Fruit fly (Drosophila melanogaster) whole organism, embryonic: Measurements from ENCODE around the gene CG12147.

Experiments
- Aef1 ChIP-seq: fragments of 200-800 bp; sonication (Bioruptor generic); IDR thresholded peaks from 3 replicates; pipeline ENCODE4 v1.3.6; 2022; ENCODE audit warnings: missing biosample characterization, missing genetic modification characterization
- BEAF-32 ChIP-seq: fragments of 200-800 bp; sonication (Bioruptor generic); optimal IDR thresholded peaks from 3 replicates; lab custom pipeline; 2017; ENCODE audit warnings: missing biosample characterization, missing genetic modification characterization, mild to moderate bottlenecking, moderate library complexity, missing genetic modification reagents
- CG10267 ChIP-seq: fragments of 200-800 bp; sonication (Bioruptor generic); optimal IDR thresholded peaks from 2 replicates; lab custom pipeline; 2018; ENCODE audit warnings: missing biosample characterization, mild to moderate bottlenecking, missing genetic modification characterization, moderate library complexity
- CG10431 ChIP-seq: fragments of 200-800 bp; sonication (Bioruptor generic); optimal IDR thresholded peaks from 3 replicates; lab custom pipeline; 2018; ENCODE audit warnings: missing biosample characterization, mild to moderate bottlenecking, missing genetic modification characterization
- CG11093 ChIP-seq: fragments of 200-800 bp; sonication (Bioruptor generic); IDR thresholded peaks from 3 replicates; pipeline ENCODE4 v1.3.6; 2022; ENCODE audit warnings: missing biosample characterization, missing genetic modification characterization
- CG12104 ChIP-seq: fragments of 200-800 bp; sonication (Bioruptor generic); optimal IDR thresholded peaks from 3 replicates; lab custom pipeline; 2016; ENCODE audit warnings: missing biosample characterization, missing genetic modification characterization
- CG15011 ChIP-seq: fragments of 200-800 bp; sonication (Bioruptor generic); optimal IDR thresholded peaks from 3 replicates; lab custom pipeline; 2018; ENCODE audit warnings: missing biosample characterization, mild to moderate bottlenecking, missing genetic modification characterization
- CG17186 ChIP-seq: fragments of 200-800 bp; sonication (Bioruptor generic); optimal IDR thresholded peaks from 3 replicates; lab custom pipeline; 2017; ENCODE audit warnings: missing biosample characterization, missing genetic modification reagents, missing genetic modification characterization
- CG18599 ChIP-seq: fragments of 200-800 bp; sonication (Bioruptor generic); optimal IDR thresholded peaks from 3 replicates; lab custom pipeline; 2017; ENCODE audit warnings: missing biosample characterization, missing genetic modification characterization, mild to moderate bottlenecking, moderate library complexity, missing genetic modification reagents
- CG2120 ChIP-seq: fragments of 200-800 bp; sonication (Bioruptor generic); optimal IDR thresholded peaks from 3 replicates; lab custom pipeline; 2016; ENCODE audit warnings: missing biosample characterization, missing genetic modification characterization
- CG2712 ChIP-seq: fragments of 200-800 bp; optimal IDR thresholded peaks from 3 replicates; lab custom pipeline; 2019; ENCODE audit warnings: missing biosample characterization, mild to moderate bottlenecking, missing genetic modification characterization, moderate library complexity
- CG2875 ChIP-seq: fragments of 200-800 bp; sonication (Bioruptor generic); optimal IDR thresholded peaks from 2 replicates; lab custom pipeline; 2017; ENCODE audit warnings: missing biosample characterization, mild to moderate bottlenecking, missing genetic modification characterization, missing genetic modification reagents
- CG30431 ChIP-seq: fragments of 200-800 bp; sonication (Bioruptor generic); optimal IDR thresholded peaks from 2 replicates; lab custom pipeline; 2017; ENCODE audit warnings: missing biosample characterization, missing genetic modification characterization
- CG3281 ChIP-seq: fragments of 200-800 bp; sonication (Bioruptor generic); optimal IDR thresholded peaks from 3 replicates; lab custom pipeline; 2017; ENCODE audit warnings: missing biosample characterization, mild to moderate bottlenecking, missing genetic modification characterization
- CG3726 ChIP-seq: fragments of 200-800 bp; sonication (Bioruptor generic); IDR thresholded peaks from 3 replicates; pipeline ENCODE4, ENCODE4 v1.3.6; 2022; ENCODE audit warnings: missing biosample characterization, missing genetic modification characterization
- CG42726 ChIP-seq: fragments of 200-800 bp; sonication (Bioruptor generic); IDR thresholded peaks from 2 replicates; pipeline ENCODE4 v1.3.6; 2022; ENCODE audit warnings: missing biosample characterization, missing genetic modification characterization; ENCODE audit not compliant: partially characterized antibody
- CG6654 ChIP-seq: fragments of 200-800 bp; sonication (Bioruptor generic); optimal IDR thresholded peaks from 2 replicates; lab custom pipeline; 2017; ENCODE audit warnings: missing biosample characterization, mild to moderate bottlenecking, missing genetic modification characterization
- CG6683 ChIP-seq: fragments of 200-800 bp; sonication (Bioruptor generic); optimal IDR thresholded peaks from 2 replicates; lab custom pipeline; 2017; ENCODE audit warnings: missing biosample characterization, mild to moderate bottlenecking, missing genetic modification characterization, missing genetic modification reagents
- CG7357 ChIP-seq: fragments of 200-800 bp; sonication (Bioruptor generic); IDR thresholded peaks from 3 replicates; pipeline ENCODE4 v1.3.6; 2022; ENCODE audit warnings: missing biosample characterization, missing genetic modification characterization
- CG7786 ChIP-seq: fragments of 200-800 bp; sonication (Bioruptor generic); optimal IDR thresholded peaks from 2 replicates; lab custom pipeline; 2016; ENCODE audit warnings: missing biosample characterization, missing genetic modification characterization
- CG9797 ChIP-seq: fragments of 200-800 bp; sonication (Bioruptor generic); optimal IDR thresholded peaks from 3 replicates; lab custom pipeline; 2018; ENCODE audit warnings: missing biosample characterization, mild to moderate bottlenecking, missing genetic modification characterization
- CG9876 ChIP-seq: fragments of 200-800 bp; sonication (Bioruptor generic); optimal IDR thresholded peaks from 2 replicates; lab custom pipeline; 2016; ENCODE audit warnings: missing biosample characterization, missing genetic modification characterization
- CHES-1-like ChIP-seq: fragments of 200-800 bp; sonication (Bioruptor generic); optimal IDR thresholded peaks from 2 replicates; lab custom pipeline; 2016; ENCODE audit warnings: missing biosample characterization, missing genetic modification characterization
- CoRest ChIP-seq: fragments of 200-800 bp; sonication (Bioruptor generic); optimal IDR thresholded peaks from 3 replicates; lab custom pipeline; 2018; ENCODE audit warnings: missing biosample characterization, mild to moderate bottlenecking, missing genetic modification characterization, moderate library complexity
- Dll ChIP-seq: fragments of 200-800 bp; sonication (Bioruptor generic); IDR thresholded peaks from 4 replicates; pipeline ENCODE4 v1.3.6; 2022; ENCODE audit warnings: missing biosample characterization, missing genetic modification characterization; ENCODE audit not compliant: partially characterized antibody
- Dp ChIP-seq: fragments of 200-800 bp; sonication (Bioruptor generic); optimal IDR thresholded peaks from 2 replicates; lab custom pipeline; 2018; ENCODE audit warnings: missing biosample characterization, mild to moderate bottlenecking, missing genetic modification characterization, moderate library complexity
- Elba2 ChIP-seq: fragments of 200-800 bp; sonication (Bioruptor generic); optimal IDR thresholded peaks from 3 replicates; lab custom pipeline; 2016; ENCODE audit warnings: missing biosample characterization, missing genetic modification characterization
- HmgD ChIP-seq: fragments of 200-800 bp; sonication (Bioruptor generic); optimal IDR thresholded peaks from 3 replicates; lab custom pipeline; 2016; ENCODE audit warnings: missing biosample characterization, missing genetic modification characterization
- Lhr ChIP-seq: fragments of 200-800 bp; sonication (Bioruptor generic); optimal IDR thresholded peaks from 3 replicates; lab custom pipeline; 2017; ENCODE audit warnings: mild to moderate bottlenecking, missing biosample characterization, missing genetic modification reagents, missing genetic modification characterization
- NfI ChIP-seq: fragments of 200-800 bp; sonication (Bioruptor generic); optimal IDR thresholded peaks from 3 replicates; lab custom pipeline; 2018; ENCODE audit warnings: missing biosample characterization, mild to moderate bottlenecking, missing genetic modification characterization, moderate library complexity
- Oaz ChIP-seq: fragments of 200-800 bp; sonication (Bioruptor generic); IDR thresholded peaks from 2 replicates; pipeline ENCODE4 v1.3.6; 2022; ENCODE audit warnings: missing biosample characterization, missing genetic modification characterization
- Oli ChIP-seq: fragments of 200-800 bp; sonication (Bioruptor generic); optimal IDR thresholded peaks from 2 replicates; lab custom pipeline; 2018; ENCODE audit warnings: missing biosample characterization, mild to moderate bottlenecking, missing genetic modification characterization, moderate library complexity
- Optix ChIP-seq: fragments of 200-800 bp; sonication (Bioruptor generic); IDR thresholded peaks from 3 replicates; pipeline ENCODE4 v1.3.6; 2022; ENCODE audit warnings: missing biosample characterization, missing genetic modification characterization
- Scr ChIP-seq: fragments of 200-800 bp; sonication (Bioruptor generic); IDR thresholded peaks from 2 replicates; pipeline ENCODE4 v1.3.6; 2022; ENCODE audit warnings: missing biosample characterization, missing genetic modification characterization; ENCODE audit not compliant: partially characterized antibody
- ab ChIP-seq: fragments of 200-800 bp; sonication (Bioruptor generic); optimal IDR thresholded peaks from 2 replicates; lab custom pipeline; 2016; ENCODE audit warnings: missing biosample characterization, missing genetic modification characterization
- disco-r ChIP-seq: fragments of 200-800 bp; sonication (Bioruptor generic); optimal IDR thresholded peaks from 2 replicates; lab custom pipeline; 2016; ENCODE audit warnings: missing biosample characterization, missing genetic modification characterization
- dpn ChIP-seq, 2 experiments: fragments of 200-800 bp; sonication (Bioruptor generic); optimal IDR thresholded peaks; 3 replicates each; lab custom pipeline; 2016; ENCODE audit warnings: missing biosample characterization in 2 of 2, missing genetic modification characterization in 2 of 2
- gem ChIP-seq: fragments of 200-800 bp; sonication (Bioruptor generic); optimal IDR thresholded peaks from 2 replicates; lab custom pipeline; 2019; ENCODE audit warnings: missing biosample characterization, mild to moderate bottlenecking, missing genetic modification characterization, moderate library complexity
- gro ChIP-seq: fragments of 200-800 bp; sonication (Bioruptor generic); optimal IDR thresholded peaks from 2 replicates; lab custom pipeline; 2016; ENCODE audit warnings: missing biosample characterization, missing genetic modification characterization
- hbn ChIP-seq: fragments of 200-800 bp; sonication (Bioruptor generic); IDR thresholded peaks from 2 replicates; pipeline ENCODE4 v1.3.6; 2022; ENCODE audit warnings: missing biosample characterization, missing genetic modification characterization; ENCODE audit not compliant: partially characterized antibody
- her ChIP-seq: fragments of 200-800 bp; sonication (Bioruptor generic); optimal IDR thresholded peaks from 2 replicates; lab custom pipeline; 2016; ENCODE audit warnings: missing biosample characterization, missing genetic modification characterization
- kni ChIP-seq: fragments of 200-800 bp; sonication (Bioruptor generic); optimal IDR thresholded peaks from 3 replicates; lab custom pipeline; 2017; ENCODE audit warnings: mild to moderate bottlenecking, missing biosample characterization, missing genetic modification reagents, missing genetic modification characterization
- mirr ChIP-seq: fragments of 200-800 bp; sonication (Bioruptor generic); optimal IDR thresholded peaks from 3 replicates; lab custom pipeline; 2018; ENCODE audit warnings: missing biosample characterization, mild to moderate bottlenecking, missing genetic modification characterization
- nerfin-1 ChIP-seq: fragments of 200-800 bp; sonication (Bioruptor generic); optimal IDR thresholded peaks from 3 replicates; lab custom pipeline; 2019; ENCODE audit warnings: missing biosample characterization, mild to moderate bottlenecking, missing genetic modification characterization, moderate library complexity
- otp ChIP-seq: fragments of 200-800 bp; sonication (Bioruptor generic); IDR thresholded peaks from 3 replicates; pipeline ENCODE4, ENCODE4 v1.3.6; 2022; ENCODE audit warnings: missing biosample characterization, missing genetic modification characterization
- pum ChIP-seq: fragments of 200-800 bp; sonication (Bioruptor generic); optimal IDR thresholded peaks from 2 replicates; lab custom pipeline; 2016; ENCODE audit warnings: missing biosample characterization, missing genetic modification characterization
- repo ChIP-seq: fragments of 200-800 bp; sonication (Bioruptor generic); optimal IDR thresholded peaks from 2 replicates; lab custom pipeline; 2016; ENCODE audit warnings: missing biosample characterization, missing genetic modification characterization
- slbo ChIP-seq: fragments of 200-800 bp; sonication (Bioruptor generic); IDR thresholded peaks from 2 replicates; pipeline ENCODE4 v1.3.6; 2022; ENCODE audit warnings: missing biosample characterization, missing genetic modification characterization
- wor ChIP-seq: fragments of 200-800 bp; sonication (Bioruptor generic); IDR thresholded peaks from 2 replicates; pipeline ENCODE4 v1.3.6; 2022; ENCODE audit warnings: missing biosample characterization, missing genetic modification characterization

CG12147 gene

DNA sequence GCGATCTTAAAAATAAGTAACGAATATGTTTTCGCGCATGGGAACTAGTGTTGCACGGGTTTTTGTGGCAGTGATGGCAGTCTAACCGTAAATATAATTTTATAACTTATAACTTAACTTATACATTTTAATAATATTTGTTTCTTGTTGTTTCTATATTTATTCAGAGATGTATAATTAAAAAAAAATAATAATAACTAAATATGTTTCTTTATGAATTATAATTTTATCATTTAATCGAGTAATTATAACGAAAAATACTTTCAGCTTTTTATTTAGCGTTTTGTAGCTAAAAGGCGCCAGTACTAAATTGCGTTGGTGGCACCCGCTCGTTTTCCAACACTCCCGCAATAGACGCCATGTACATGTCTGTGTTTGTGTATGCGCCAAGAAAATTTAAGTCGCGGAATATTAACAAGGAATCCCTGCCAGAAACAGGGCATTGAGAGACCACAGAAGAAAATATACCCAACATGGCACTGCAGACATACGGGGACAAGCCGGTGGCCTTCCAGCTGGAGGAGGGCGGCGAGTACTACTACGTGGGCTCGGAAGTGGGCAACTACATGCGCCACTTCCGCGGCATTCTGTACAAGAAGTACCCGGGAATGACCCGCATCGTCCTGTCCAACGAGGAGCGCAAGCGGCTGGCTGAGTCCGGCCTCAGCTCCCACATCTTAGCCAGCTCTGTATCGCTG is 43.7 kb upstream of the CG12147 start, which contains the start of the genes mRpL44 and Snr1 (continued):
- peak; percentile 60 for TF ChIP-seq NfI (GFP tag; lab: Kevin White, UChicago)
- no peak for TF ChIP-seq Scr (GFP tag; lab: Robert Waterston, UW)
- TF ChIP-seq CG9876, result no peak
- no peak for TF ChIP-seq pum (GFP tag; lab: Kevin White, UChicago)
- no peak for TF ChIP-seq Optix
- no peak for TF ChIP-seq mirr
- TF ChIP-seq gro (GFP tag; lab: Kevin White, UChicago), result no peak
- no peak for TF ChIP-seq Elba2 (GFP tag; lab: Kevin White, UChicago)
- TF ChIP-seq CG6683 (GFP tag; lab: Kevin White, UChicago), result peak; percentile 33
- peak; percentile 33 for TF ChIP-seq CHES-1-like
- peak; percentile 70 for TF ChIP-seq nerfin-1 (tag; lab: Kevin White, UChicago)
- TF ChIP-seq CG42726 (GFP tag; lab: Robert Waterston, UW), result no peak; the same call in 1 of the 2 replicates
- TF ChIP-seq CG17186 (GFP tag; lab: Kevin White, UChicago), result peak; percentile 91
- no peak for TF ChIP-seq Dp (GFP tag; lab: Kevin White, UChicago)
- TF ChIP-seq Lhr, result no peak
- no peak for TF ChIP-seq disco-r (GFP tag; lab: Kevin White, UChicago)
- no peak for TF ChIP-seq otp (GFP tag; lab: Robert Waterston, UW)
- TF ChIP-seq gem (tag; lab: Kevin White, UChicago), result no peak
- no peak for TF ChIP-seq CG7357 (GFP tag; lab: Robert Waterston, UW)
- peak; percentile 46; the same call in 1 of the 4 replicates for TF ChIP-seq Dll (GFP tag; lab: Robert Waterston, UW)
- TF ChIP-seq BEAF-32 (GFP tag; lab: Kevin White, UChicago), result peak; percentile 22
- peak; percentile 42 for TF ChIP-seq CG12104 (GFP tag; lab: Kevin White, UChicago)
- peak; percentile 73 for TF ChIP-seq CG2712 (tag; lab: Kevin White, UChicago)
- TF ChIP-seq repo, result no peak
- no peak for TF ChIP-seq ab (GFP tag; lab: Kevin White, UChicago)
- TF ChIP-seq slbo (GFP tag; lab: Robert Waterston, UW), result no peak; the same call in 1 of the 2 replicates
- no peak for TF ChIP-seq Aef1 (GFP tag; lab: Robert Waterston, UW)
- TF ChIP-seq CG6654 (GFP tag; lab: Kevin White, UChicago), result no peak
- peak; percentile 76 for TF ChIP-seq CoRest (tag; lab: Kevin White, UChicago)
- TF ChIP-seq CG9797 (GFP tag; lab: Kevin White, UChicago), result no peak
- TF ChIP-seq hbn (GFP tag; lab: Robert Waterston, UW), result no peak
- TF ChIP-seq CG10267, result peak; percentile 99
- no peak for TF ChIP-seq CG3726 (GFP tag; lab: Robert Waterston, UW)
- peak; percentile 69 for TF ChIP-seq CG3281 (GFP tag; lab: Kevin White, UChicago)
- TF ChIP-seq HmgD, result no peak
- no peak for TF ChIP-seq wor (GFP tag; lab: Robert Waterston, UW)
- no peak for TF ChIP-seq CG7786 (GFP tag; lab: Kevin White, UChicago)
- TF ChIP-seq her (GFP tag; lab: Kevin White, UChicago), result no peak
- TF ChIP-seq CG2875 (GFP tag; lab: Kevin White, UChicago), result no peak
- TF ChIP-seq CG15011 (GFP tag; lab: Kevin White, UChicago), result no peak
- TF ChIP-seq CG10431 (GFP tag; lab: Kevin White, UChicago), result peak; percentile 99
- no peak for TF ChIP-seq kni (GFP tag; lab: Kevin White, UChicago)
- no peak for TF ChIP-seq Oaz (GFP tag; lab: Robert Waterston, UW)
- TF ChIP-seq CG30431 (GFP tag; lab: Kevin White, UChicago), result no peak
- no peak for TF ChIP-seq CG11093 (GFP tag; lab: Robert Waterston, UW)
- TF ChIP-seq CG18599, result peak; percentile 71
- TF ChIP-seq Oli (tag; lab: Kevin White, UChicago), result peak; percentile 28
- peak in 1 of 2 experiments; percentile 54 for TF ChIP-seq dpn (GFP tag; optimal IDR thresholded peaks at IDR 0.05; lab: Kevin White, UChicago)
- TF ChIP-seq CG2120 (GFP tag; lab: Kevin White, UChicago), result peak; percentile 29
